Fruit fly (Drosophila melanogaster): Measurements from ENCODE around the gene rho-6.

DNA sequence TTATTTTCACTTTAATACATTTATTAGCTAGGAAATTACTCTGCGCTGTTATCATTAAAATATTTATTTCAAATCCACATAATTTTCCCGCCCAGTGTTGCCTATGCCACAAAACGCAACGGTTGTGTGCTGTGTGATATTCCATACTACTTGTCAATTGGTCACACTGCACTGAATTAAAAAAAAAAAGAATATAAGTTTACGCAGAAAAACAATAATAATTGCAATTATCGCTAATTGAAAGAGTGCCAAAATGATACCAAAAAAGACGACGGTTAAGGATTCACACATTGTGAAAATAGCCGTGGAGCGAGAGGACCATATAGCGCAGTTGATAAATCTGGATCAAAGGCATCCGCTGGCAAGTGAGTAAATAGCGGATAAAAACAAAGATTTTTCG lies 35.5 kb downstream of the rho-6 start, which contains the start of gene Ced-12:
- TF ChIP-seq bab1 (GFP tag; optimal IDR thresholded peaks at IDR 0.05) = peak; percentile 26
- no peak for TF ChIP-seq Hr96 (GFP tag; optimal IDR thresholded peaks at IDR 0.05)
- TF ChIP-seq Clk (GFP tag; optimal IDR thresholded peaks at IDR 0.05) = no peak
- no peak for TF ChIP-seq kay (GFP tag; ENCODE audit: borderline replicate concordance)
- TF ChIP-seq CG1620 (GFP tag; optimal IDR thresholded peaks at IDR 0.05) = no peak
- TF ChIP-seq ovo (GFP tag; optimal IDR thresholded peaks at IDR 0.05) = no peak

Measured in whole organism, adult.